Worm (Caenorhabditis elegans): ENCODE measurements around the gene ZC412.3.

The ZC412.3 gene

DNA sequence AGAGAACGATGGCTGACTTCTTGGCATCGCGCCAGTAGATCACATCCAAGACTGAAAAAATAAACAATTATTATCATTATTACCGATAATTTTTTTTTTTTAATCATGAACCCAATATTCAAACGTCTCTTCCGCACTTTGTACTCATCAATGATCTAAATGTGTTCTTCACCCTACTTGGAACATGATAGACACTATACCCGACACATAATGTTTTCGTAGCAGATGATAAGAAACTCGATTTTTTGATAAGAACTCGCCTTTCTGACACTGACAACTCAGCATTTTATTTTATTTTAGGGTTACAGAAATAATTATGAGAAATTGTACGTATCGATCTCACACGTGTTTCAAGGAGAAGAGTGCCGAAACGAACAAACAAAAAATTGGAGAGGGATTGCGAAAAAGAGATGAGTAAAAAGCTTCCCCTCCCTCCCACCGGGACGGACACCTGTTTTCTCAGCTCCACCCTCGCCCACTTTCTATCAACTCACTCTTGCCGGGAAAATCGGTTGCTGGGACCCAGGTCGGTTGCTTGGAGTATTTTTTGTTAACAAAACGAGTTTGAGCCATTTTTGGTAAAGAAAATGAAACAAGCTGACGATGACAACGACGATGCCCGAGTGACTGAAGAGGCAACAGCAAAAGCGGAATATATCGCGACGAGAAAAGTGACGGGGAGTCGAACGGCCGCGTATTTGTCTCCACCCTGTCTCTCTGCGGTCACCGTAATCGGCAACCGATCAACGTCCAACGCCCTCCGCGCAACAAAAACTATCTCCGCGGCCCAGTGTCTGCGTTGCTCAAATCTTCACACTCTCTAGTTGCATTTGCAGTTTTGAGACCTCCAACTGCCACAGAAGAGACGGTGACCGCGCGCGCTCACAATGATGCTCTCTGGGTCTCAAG is 40.8 kb downstream of the ZC412.3 start (continued):
- no peak for TF ChIP-seq F39B2.1 (GFP tag; IDR thresholded peaks at IDR 0.05)
- no peak for TF ChIP-seq unc-62 (GFP tag; optimal IDR thresholded peaks at IDR 0.05)
- TF ChIP-seq zfh-2 (GFP tag; conservative IDR thresholded peaks at IDR 0.05): peak; percentile 93
- TF ChIP-seq him-1 (tag; optimal IDR thresholded peaks at IDR 0.05): no peak
- TF ChIP-seq ztf-22 (GFP tag; optimal IDR thresholded peaks at IDR 0.05): no peak
- TF ChIP-seq lag-1 (GFP tag; IDR thresholded peaks at IDR 0.05): no peak
- peak; percentile 3 for TF ChIP-seq K12H6.12 (tag; optimal IDR thresholded peaks at IDR 0.05)
- no peak for TF ChIP-seq F23B12.7 (tag; optimal IDR thresholded peaks at IDR 0.05; ENCODE audit: insufficient read depth)
- TF ChIP-seq attf-6 (GFP tag; IDR thresholded peaks at IDR 0.05): no peak
- TF ChIP-seq ceh-79 (tag; optimal IDR thresholded peaks at IDR 0.05): no peak
- TF ChIP-seq athp-1 (tag; optimal IDR thresholded peaks at IDR 0.05): no peak
- TF ChIP-seq rcor-1 (GFP tag; IDR thresholded peaks at IDR 0.05): 0 out of 2 replicates have a peak, but pooled peaks have one; percentile 21
- TF ChIP-seq B0336.3 (GFP tag; IDR thresholded peaks at IDR 0.05): peak; percentile 13; the same call in 1 of the 2 replicates
- 0 out of 2 replicates have a peak, but pooled peaks have one; percentile 19 for TF ChIP-seq bed-2 (GFP tag; IDR thresholded peaks at IDR 0.05)
- TF ChIP-seq rpc-1 (optimal IDR thresholded peaks at IDR 0.05): no peak
- TF ChIP-seq rpc-1 (tag; optimal IDR thresholded peaks at IDR 0.05): no peak
- no peak for TF ChIP-seq lsy-27 (tag; optimal IDR thresholded peaks at IDR 0.05; ENCODE audit: borderline replicate concordance, insufficient read depth)
- no peak for TF ChIP-seq madf-8 (GFP tag; conservative IDR thresholded peaks at IDR 0.05)
- no peak for TF ChIP-seq F57C9.4 (tag; optimal IDR thresholded peaks at IDR 0.05)
- TF ChIP-seq F57A8.1 (GFP tag; optimal IDR thresholded peaks at IDR 0.05): no peak
- no peak for TF ChIP-seq Y95B8A.8 (GFP tag; IDR thresholded peaks at IDR 0.05)
- peak; percentile 42; the same call in 1 of the 2 replicates for TF ChIP-seq dox-1 (GFP tag; IDR thresholded peaks at IDR 0.05)
- TF ChIP-seq lin-26 (GFP tag; IDR thresholded peaks at IDR 0.05): 0 out of 2 replicates have a peak, but pooled peaks have one; percentile 13
- TF ChIP-seq hrde-1 (tag; optimal IDR thresholded peaks at IDR 0.05; ENCODE audit: borderline replicate concordance): no peak

DNA sequence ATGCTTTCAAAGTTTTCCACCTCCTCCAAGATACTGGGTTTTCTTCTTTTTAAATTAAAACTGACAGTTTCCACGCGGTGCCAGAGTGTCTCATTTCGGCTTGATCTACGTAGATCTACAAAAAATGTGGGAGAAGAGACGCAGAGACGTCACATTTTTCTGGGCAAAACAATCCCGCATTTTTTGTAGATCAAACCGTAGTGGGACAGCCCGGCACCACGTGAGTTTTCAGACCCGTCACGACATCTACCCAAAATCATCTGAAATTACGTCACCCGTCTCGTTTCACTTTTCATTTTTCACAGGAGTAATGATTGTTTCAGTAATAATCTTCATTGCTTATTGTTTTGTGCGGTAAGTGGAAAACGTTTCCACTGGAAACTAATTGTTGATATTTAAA is 42.9 kb downstream of the ZC412.3 start:
- TF ChIP-seq him-1 (tag; optimal IDR thresholded peaks at IDR 0.05) (no peak), snpc-1.3 (tag; optimal IDR thresholded peaks at IDR 0.05; ENCODE audit: insufficient read depth) (no peak), ztf-22 (GFP tag; optimal IDR thresholded peaks at IDR 0.05) (no peak), nhr-27 (tag; optimal IDR thresholded peaks at IDR 0.05) (no peak), ztf-6 (GFP tag; IDR thresholded peaks at IDR 0.05) (no peak), hsf-1 (GFP tag; IDR thresholded peaks at IDR 0.05) (no peak), ceh-58 (GFP tag; IDR thresholded peaks at IDR 0.05) (no peak), ceh-27 (GFP tag; optimal IDR thresholded peaks at IDR 0.05) (no peak), let-526 (GFP tag; IDR thresholded peaks at IDR 0.05) (0 out of 2 replicates have a peak, but pooled peaks have one; percentile 13), rec-8 (tag; optimal IDR thresholded peaks at IDR 0.05) (no peak), K11D2.4 (GFP tag; IDR thresholded peaks at IDR 0.05) (no peak), B0019.2 (GFP tag; conservative IDR thresholded peaks at IDR 0.05) (no peak), ceh-79 (tag; optimal IDR thresholded peaks at IDR 0.05) (no peak), die-1 (tag; optimal IDR thresholded peaks at IDR 0.05) (no peak), K12H6.12 (tag; optimal IDR thresholded peaks at IDR 0.05) (no peak), tlf-1 (GFP tag; optimal IDR thresholded peaks at IDR 0.05) (peak; percentile 35), ztf-28 (GFP tag; IDR thresholded peaks at IDR 0.05) (no peak), nfya-1 (tag; optimal IDR thresholded peaks at IDR 0.05; ENCODE audit: borderline replicate concordance, insufficient read depth) (no peak), atf-7 (tag; optimal IDR thresholded peaks at IDR 0.05) (peak; percentile 50), Y67H2A.10 (GFP tag; conservative IDR thresholded peaks at IDR 0.05) (0 out of 2 replicates have a peak, but pooled peaks have one; percentile 22), ztf-25 (GFP tag; IDR thresholded peaks at IDR 0.05) (no peak), dpl-1 (GFP tag; optimal IDR thresholded peaks at IDR 0.05) (no peak), F52B5.7 (tag; optimal IDR thresholded peaks at IDR 0.05) (peak; percentile 42), F33H1.4 (GFP tag; IDR thresholded peaks at IDR 0.05) (peak; percentile 22; the same call in 1 of the 2 replicates)
